Worm (Caenorhabditis elegans) whole organism, mixed stage, embryonic: Measurements from ENCODE around the gene F16B4.7.

Experiments used
- mab-5 ChIP-seq: fragments of 150-350 bp; optimal IDR thresholded peaks from 2 replicates; lab custom pipeline; 2014; ENCODE audit warnings: missing biosample characterization, missing genetic modification characterization
- unc-62 ChIP-seq: fragments of 150-350 bp; optimal IDR thresholded peaks from 2 replicates; lab custom pipeline; 2014; ENCODE audit warnings: missing biosample characterization, missing genetic modification reagents, missing genetic modification characterization

DNA sequence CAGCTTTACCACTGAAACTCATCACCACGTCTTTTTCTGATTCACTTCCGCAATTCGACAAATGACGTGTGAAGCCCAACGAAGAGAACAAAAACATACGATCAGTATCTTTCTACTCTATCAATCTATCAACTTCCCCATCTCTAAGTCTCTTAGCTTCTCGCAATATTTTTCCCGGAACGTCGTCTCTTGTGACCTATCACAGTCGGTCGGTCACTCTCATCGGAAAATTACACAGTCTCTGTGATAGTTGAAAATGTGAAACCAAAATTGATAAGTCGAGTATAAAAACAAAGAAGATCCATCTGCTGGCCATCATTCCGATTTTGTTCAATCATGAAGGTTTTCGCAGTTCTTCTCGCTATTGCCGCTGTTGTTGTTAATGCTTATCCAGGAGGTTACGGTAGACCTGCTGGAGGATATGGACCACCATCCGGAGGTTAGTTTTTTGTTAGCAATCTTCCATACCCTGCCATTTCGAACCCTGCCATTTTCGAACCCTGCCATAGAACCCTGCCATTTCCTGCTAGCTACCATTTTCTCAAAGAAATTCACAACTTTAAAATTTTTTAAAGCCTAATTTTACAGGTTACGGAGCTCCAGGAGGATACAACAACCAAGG, 8.4 kb downstream of the F16B4.7 start, which contains the start of gene F16B4.4:
- no peak for TF ChIP-seq mab-5 (tag; lab: Kevin White, UChicago)
- TF ChIP-seq unc-62 (GFP tag; lab: Kevin White, UChicago) = no peak
